Fruit fly (Drosophila melanogaster) whole organism, embryonic: ENCODE measurements around the gene CG32631.

Experiments
- Awh ChIP-seq: fragments of 200-800 bp; sonication (Bioruptor generic); IDR thresholded peaks from 2 replicates; pipeline ENCODE4, ENCODE4 v1.3.6; 2022; ENCODE audit warnings: missing biosample characterization, missing genetic modification characterization
- Bdp1 ChIP-seq: fragments of 200-800 bp; sonication (Bioruptor generic); optimal IDR thresholded peaks from 3 replicates; lab custom pipeline; 2016; ENCODE audit warnings: missing biosample characterization, missing genetic modification characterization
- CG10274 ChIP-seq: fragments of 200-800 bp; sonication (Bioruptor generic); optimal IDR thresholded peaks from 3 replicates; lab custom pipeline; 2017; ENCODE audit warnings: missing biosample characterization, mild to moderate bottlenecking, missing genetic modification characterization
- CG13123 ChIP-seq: fragments of 200-800 bp; sonication (Bioruptor generic); optimal IDR thresholded peaks from 2 replicates; lab custom pipeline; 2016; ENCODE audit warnings: missing biosample characterization, missing genetic modification characterization
- CG13775 ChIP-seq: fragments of 200-800 bp; sonication (Bioruptor generic); optimal IDR thresholded peaks from 3 replicates; lab custom pipeline; 2017; ENCODE audit warnings: missing biosample characterization, mild to moderate bottlenecking, missing genetic modification characterization
- CG14441 ChIP-seq: fragments of 200-800 bp; sonication (Bioruptor generic); IDR thresholded peaks from 2 replicates; pipeline ENCODE4 v1.3.6; 2022; ENCODE audit warnings: missing biosample characterization, missing genetic modification characterization
- CG15073 ChIP-seq: fragments of 200-800 bp; sonication (Bioruptor generic); optimal IDR thresholded peaks from 2 replicates; lab custom pipeline; 2016; ENCODE audit warnings: missing biosample characterization, missing genetic modification characterization
- CG16815 ChIP-seq: fragments of 200-800 bp; sonication (Bioruptor generic); optimal IDR thresholded peaks from 3 replicates; lab custom pipeline; 2017; ENCODE audit warnings: missing biosample characterization, mild to moderate bottlenecking, missing genetic modification characterization
- CG17385 ChIP-seq: fragments of 200-800 bp; sonication (Bioruptor generic); optimal IDR thresholded peaks from 3 replicates; lab custom pipeline; 2018; ENCODE audit warnings: missing biosample characterization, mild to moderate bottlenecking, missing genetic modification characterization
- CG18619 ChIP-seq: fragments of 200-800 bp; sonication (Bioruptor generic); optimal IDR thresholded peaks from 3 replicates; lab custom pipeline; 2017; ENCODE audit warnings: missing biosample characterization, mild to moderate bottlenecking, missing genetic modification characterization
- CG2129 ChIP-seq: fragments of 200-800 bp; sonication (Bioruptor generic); IDR thresholded peaks from 2 replicates; pipeline ENCODE4 v1.3.6; 2022; ENCODE audit warnings: missing biosample characterization, missing genetic modification characterization; ENCODE audit not compliant: partially characterized antibody
- CG3065 ChIP-seq: fragments of 200-800 bp; sonication (Bioruptor generic); optimal IDR thresholded peaks from 2 replicates; lab custom pipeline; 2016; ENCODE audit warnings: missing biosample characterization, missing genetic modification characterization
- CG3995 ChIP-seq: fragments of 200-800 bp; sonication (Bioruptor generic); optimal IDR thresholded peaks from 3 replicates; lab custom pipeline; 2016; ENCODE audit warnings: missing biosample characterization, missing genetic modification characterization
- CG4328 ChIP-seq: fragments of 200-800 bp; sonication (Bioruptor generic); optimal IDR thresholded peaks from 3 replicates; lab custom pipeline; 2017; ENCODE audit warnings: missing biosample characterization, missing genetic modification reagents, missing genetic modification characterization
- CG7839 ChIP-seq: fragments of 200-800 bp; sonication (Bioruptor generic); optimal IDR thresholded peaks from 3 replicates; lab custom pipeline; 2018; ENCODE audit warnings: missing biosample characterization, mild to moderate bottlenecking, missing genetic modification characterization, moderate library complexity
- D19A ChIP-seq: fragments of 200-800 bp; optimal IDR thresholded peaks from 3 replicates; lab custom pipeline; 2019; ENCODE audit warnings: missing biosample characterization, mild to moderate bottlenecking, missing genetic modification characterization, moderate library complexity
- Dbx ChIP-seq: fragments of 200-800 bp; sonication (Bioruptor generic); IDR thresholded peaks from 3 replicates; pipeline ENCODE4 v1.3.6; 2022; ENCODE audit warnings: missing biosample characterization, missing genetic modification characterization
- Dip3 ChIP-seq: fragments of 200-800 bp; sonication (Bioruptor generic); optimal IDR thresholded peaks from 3 replicates; lab custom pipeline; 2016; ENCODE audit warnings: missing biosample characterization, missing genetic modification characterization
- E2f2 ChIP-seq: fragments of 200-800 bp; sonication (Bioruptor generic); IDR thresholded peaks from 2 replicates; pipeline ENCODE4 v1.3.6; 2022; ENCODE audit warnings: missing biosample characterization, missing genetic modification characterization
- Ets65A ChIP-seq: fragments of 200-800 bp; sonication (Bioruptor generic); peaks from one replicate; lab custom pipeline; 2016; ENCODE audit warnings: missing biosample characterization, missing genetic modification characterization
- Fer3 ChIP-seq: fragments of 200-800 bp; sonication (Bioruptor generic); optimal IDR thresholded peaks from 2 replicates; lab custom pipeline; 2018; ENCODE audit warnings: missing biosample characterization, mild to moderate bottlenecking, missing genetic modification characterization, moderate library complexity
- Hand ChIP-seq: fragments of 200-800 bp; sonication (Bioruptor generic); optimal IDR thresholded peaks from 2 replicates; lab custom pipeline; 2017; ENCODE audit warnings: mild to moderate bottlenecking, missing biosample characterization, missing genetic modification reagents, missing genetic modification characterization
- Mad ChIP-seq: fragments of 200-800 bp; sonication (Bioruptor generic); optimal IDR thresholded peaks from 2 replicates; lab custom pipeline; 2016; ENCODE audit warnings: missing biosample characterization, missing genetic modification characterization
- Med ChIP-seq: fragments of 200-800 bp; sonication (Bioruptor generic); peaks from one replicate; lab custom pipeline; 2016; ENCODE audit warnings: missing biosample characterization, missing genetic modification characterization, mild to moderate bottlenecking, inconsistent platforms, moderate library complexity
- Mrtf ChIP-seq: fragments of 200-800 bp; sonication (Bioruptor generic); IDR thresholded peaks from 3 replicates; pipeline ENCODE4 v1.3.6; 2022; ENCODE audit warnings: missing biosample characterization, missing genetic modification characterization
- NC2α ChIP-seq: fragments of 200-800 bp; sonication (Bioruptor generic); optimal IDR thresholded peaks from 2 replicates; lab custom pipeline; 2016; ENCODE audit warnings: missing biosample characterization, missing genetic modification characterization
- Nf-YC ChIP-seq: fragments of 200-800 bp; optimal IDR thresholded peaks from 3 replicates; lab custom pipeline; 2019; ENCODE audit warnings: missing biosample characterization, mild to moderate bottlenecking, missing genetic modification characterization, moderate library complexity
- Ptx1 ChIP-seq: fragments of 200-800 bp; sonication (Bioruptor generic); IDR thresholded peaks from 2 replicates; pipeline ENCODE4 v1.3.6; 2022; ENCODE audit warnings: missing biosample characterization, missing genetic modification characterization
- Rfx ChIP-seq: fragments of 200-800 bp; sonication (Bioruptor generic); IDR thresholded peaks from 2 replicates; pipeline ENCODE4 v1.3.6; 2022; ENCODE audit warnings: missing biosample characterization, missing genetic modification characterization
- Sox100B ChIP-seq: fragments of 200-800 bp; sonication (Bioruptor generic); optimal IDR thresholded peaks from 3 replicates; lab custom pipeline; 2018; ENCODE audit warnings: missing biosample characterization, mild to moderate bottlenecking, missing genetic modification characterization
- al ChIP-seq: fragments of 200-800 bp; sonication (Bioruptor generic); IDR thresholded peaks from 2 replicates; pipeline ENCODE4 v1.3.6; 2022; ENCODE audit warnings: missing biosample characterization, missing genetic modification characterization
- ara ChIP-seq: fragments of 200-800 bp; sonication (Bioruptor generic); IDR thresholded peaks from 2 replicates; pipeline ENCODE4 v1.3.6; 2022; ENCODE audit warnings: missing biosample characterization, missing genetic modification characterization
- bab2 ChIP-seq: fragments of 200-800 bp; sonication (Bioruptor generic); optimal IDR thresholded peaks from 2 replicates; lab custom pipeline; 2016; ENCODE audit warnings: missing biosample characterization, missing genetic modification characterization
- bowl ChIP-seq: fragments of 200-800 bp; sonication (Bioruptor generic); IDR thresholded peaks from 2 replicates; pipeline ENCODE4 v1.3.6; 2022; ENCODE audit warnings: missing biosample characterization, missing genetic modification characterization
- crc ChIP-seq: fragments of 200-800 bp; sonication (Bioruptor generic); optimal IDR thresholded peaks from 2 replicates; lab custom pipeline; 2016; ENCODE audit warnings: missing biosample characterization, missing genetic modification characterization
- dati ChIP-seq: fragments of 200-800 bp; sonication (Bioruptor generic); IDR thresholded peaks from 2 replicates; pipeline ENCODE4 v1.3.6; 2022; ENCODE audit warnings: missing biosample characterization, missing genetic modification characterization
- disco-r ChIP-seq: fragments of 200-800 bp; sonication (Bioruptor generic); optimal IDR thresholded peaks from 2 replicates; lab custom pipeline; 2016; ENCODE audit warnings: missing biosample characterization, missing genetic modification characterization
- fd102C ChIP-seq: fragments of 200-800 bp; sonication (Bioruptor generic); optimal IDR thresholded peaks from 2 replicates; lab custom pipeline; 2018; ENCODE audit warnings: missing biosample characterization, mild to moderate bottlenecking, missing genetic modification characterization, moderate library complexity
- fd3F ChIP-seq: fragments of 200-800 bp; sonication (Bioruptor generic); optimal IDR thresholded peaks from 2 replicates; lab custom pipeline; 2018; ENCODE audit warnings: missing biosample characterization, mild to moderate bottlenecking, missing genetic modification characterization, moderate library complexity
- fu2 ChIP-seq: fragments of 200-800 bp; sonication (Bioruptor generic); optimal IDR thresholded peaks from 2 replicates; lab custom pipeline; 2016; ENCODE audit warnings: missing biosample characterization, missing genetic modification characterization
- insv ChIP-seq, 2 experiments: fragments of 200-800 bp; sonication (Bioruptor generic); optimal IDR thresholded peaks; 3 replicates each; lab custom pipeline; 2016 to 2018; ENCODE audit warnings: missing biosample characterization in 2 of 2, missing genetic modification characterization in 2 of 2
- klu ChIP-seq: fragments of 200-800 bp; sonication (Bioruptor generic); IDR thresholded peaks from 2 replicates; pipeline ENCODE4 v1.3.6; 2022; ENCODE audit warnings: missing biosample characterization, missing genetic modification characterization
- lbe ChIP-seq: fragments of 200-800 bp; sonication (Bioruptor generic); optimal IDR thresholded peaks from 2 replicates; lab custom pipeline; 2016; ENCODE audit warnings: missing biosample characterization, mild to moderate bottlenecking, missing genetic modification characterization
- lmd ChIP-seq: fragments of 200-800 bp; sonication (Bioruptor generic); IDR thresholded peaks from 2 replicates; pipeline ENCODE4 v1.3.6; 2022; ENCODE audit warnings: missing biosample characterization, missing genetic modification characterization
- org-1 ChIP-seq: fragments of 200-800 bp; sonication (Bioruptor generic); optimal IDR thresholded peaks from 2 replicates; lab custom pipeline; 2017; ENCODE audit warnings: missing biosample characterization, missing genetic modification characterization
- pita ChIP-seq: fragments of 200-800 bp; sonication (Bioruptor generic); optimal IDR thresholded peaks from 2 replicates; lab custom pipeline; 2017; ENCODE audit warnings: missing biosample characterization, mild to moderate bottlenecking, missing genetic modification characterization
- ranshi ChIP-seq: fragments of 200-800 bp; sonication (Bioruptor generic); IDR thresholded peaks from 2 replicates; pipeline ENCODE4 v1.3.6; 2022; ENCODE audit warnings: missing biosample characterization, missing genetic modification characterization
- sd ChIP-seq: fragments of 200-800 bp; sonication (Bioruptor generic); optimal IDR thresholded peaks from 3 replicates; lab custom pipeline; 2018; ENCODE audit warnings: missing biosample characterization, mild to moderate bottlenecking, missing genetic modification characterization, moderate library complexity
- sim ChIP-seq: fragments of 200-800 bp; sonication (Bioruptor generic); IDR thresholded peaks from 2 replicates; pipeline ENCODE4 v1.3.6; 2022; ENCODE audit warnings: missing biosample characterization, missing genetic modification characterization
- trem ChIP-seq: fragments of 200-800 bp; optimal IDR thresholded peaks from 3 replicates; lab custom pipeline; 2019; ENCODE audit warnings: missing biosample characterization, mild to moderate bottlenecking, missing genetic modification characterization, moderate library complexity
- wdn ChIP-seq: fragments of 200-800 bp; sonication (Bioruptor generic); IDR thresholded peaks from 2 replicates; pipeline ENCODE4 v1.3.6; 2022; ENCODE audit warnings: missing biosample characterization, missing genetic modification characterization
- wek ChIP-seq: fragments of 200-800 bp; sonication (Bioruptor generic); optimal IDR thresholded peaks from 3 replicates; lab custom pipeline; 2018; ENCODE audit warnings: missing biosample characterization, mild to moderate bottlenecking, missing genetic modification characterization, moderate library complexity
- zfh1 ChIP-seq: fragments of 200-800 bp; sonication (Bioruptor generic); IDR thresholded peaks from 3 replicates; pipeline ENCODE4 v1.3.6; 2022; ENCODE audit warnings: missing biosample characterization, missing genetic modification characterization

CG32631 gene

DNA sequence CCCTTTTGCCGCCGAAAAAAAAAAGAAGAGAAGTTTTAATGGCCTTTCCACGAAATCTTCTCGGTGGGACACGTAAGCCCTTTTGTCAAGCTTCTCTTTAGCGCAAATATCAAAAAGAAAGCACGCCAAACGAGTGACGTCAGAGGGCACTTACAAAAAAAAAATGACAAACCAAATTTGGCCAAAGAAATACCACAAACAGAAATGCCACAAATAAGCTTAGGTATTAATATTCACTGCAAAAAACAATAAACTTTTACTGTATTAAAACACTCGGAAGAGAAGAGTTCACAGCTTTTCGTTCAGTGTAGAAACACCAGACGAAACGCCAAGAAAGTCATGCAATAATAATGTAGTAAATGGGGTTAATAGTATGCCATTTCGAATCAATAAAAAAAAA is 11.9 kb downstream of the CG32631 start (continued):
- TF ChIP-seq al (GFP tag; lab: Robert Waterston, UW) (no peak), CG4328 (GFP tag; lab: Kevin White, UChicago) (no peak), ranshi (GFP tag; lab: Robert Waterston, UW) (0 out of 2 replicates have a peak, but pooled peaks have one; percentile 24), zfh1 (GFP tag; lab: Robert Waterston, UW) (peak; percentile 50; the same call in 1 of the 3 replicates), lbe (GFP tag; lab: Kevin White, UChicago) (no peak), Rfx (GFP tag; lab: Robert Waterston, UW) (peak; percentile 49; the same call in 1 of the 2 replicates), Awh (GFP tag; lab: Robert Waterston, UW) (no peak), Nf-YC (tag; lab: Kevin White, UChicago) (no peak), disco-r (GFP tag; lab: Kevin White, UChicago) (no peak), CG2129 (GFP tag; lab: Robert Waterston, UW) (no peak), wek (GFP tag; lab: Kevin White, UChicago) (no peak), trem (tag; lab: Kevin White, UChicago) (no peak), ara (GFP tag; lab: Robert Waterston, UW) (no peak), fd102C (no peak), Med (GFP tag; lab: Kevin White, UChicago) (peak; percentile 82), org-1 (GFP tag; lab: Kevin White, UChicago) (no peak), dati (GFP tag; lab: Robert Waterston, UW) (no peak), sim (GFP tag; lab: Robert Waterston, UW) (no peak), sd (tag; lab: Kevin White, UChicago) (no peak), fu2 (GFP tag; lab: Kevin White, UChicago) (no peak), insv (GFP tag; optimal IDR thresholded peaks at IDR 0.05; lab: Kevin White, UChicago) (no peak), CG13775 (GFP tag; lab: Kevin White, UChicago) (no peak), Sox100B (GFP tag; lab: Kevin White, UChicago) (no peak), CG16815 (GFP tag; lab: Kevin White, UChicago) (no peak), wdn (GFP tag; lab: Robert Waterston, UW) (no peak), Ptx1 (GFP tag; lab: Robert Waterston, UW) (peak; percentile 32; the same call in 1 of the 2 replicates), Hand (GFP tag; lab: Kevin White, UChicago) (no peak), bowl (GFP tag; lab: Robert Waterston, UW) (no peak), Dbx (GFP tag; lab: Robert Waterston, UW) (no peak), Bdp1 (GFP tag; lab: Kevin White, UChicago) (no peak), CG18619 (GFP tag; lab: Kevin White, UChicago) (no peak), CG7839 (tag; lab: Kevin White, UChicago) (peak; percentile 43), lmd (GFP tag; lab: Robert Waterston, UW) (peak; percentile 39; the same call in 1 of the 2 replicates), NC2α (GFP tag; lab: Kevin White, UChicago) (no peak), CG10274 (GFP tag; lab: Kevin White, UChicago) (no peak), CG13123 (GFP tag; lab: Kevin White, UChicago) (no peak), klu (GFP tag; lab: Robert Waterston, UW) (no peak), D19A (tag; lab: Kevin White, UChicago) (no peak), fd3F (GFP tag; lab: Kevin White, UChicago) (no peak), CG15073 (GFP tag; lab: Kevin White, UChicago) (no peak), crc (GFP tag; lab: Kevin White, UChicago) (no peak), bab2 (GFP tag; lab: Kevin White, UChicago) (no peak), CG14441 (GFP tag; lab: Robert Waterston, UW) (peak; percentile 45; the same call in 1 of the 2 replicates), CG3065 (GFP tag; lab: Kevin White, UChicago) (no peak), Ets65A (GFP tag; lab: Kevin White, UChicago) (peak; percentile 86), Fer3 (tag; lab: Kevin White, UChicago) (no peak), Dip3 (GFP tag; lab: Kevin White, UChicago) (peak; percentile 13), E2f2 (no peak), CG17385 (GFP tag; lab: Kevin White, UChicago) (no peak), pita (no peak), Mrtf (GFP tag; lab: Robert Waterston, UW) (no peak), Mad (GFP tag; lab: Kevin White, UChicago) (no peak), CG3995 (GFP tag; lab: Kevin White, UChicago) (no peak)
